Worm (Caenorhabditis elegans): ENCODE data around the gene C17C3.1.

- TF ChIP-seq nhr-11 (tag; optimal IDR thresholded peaks at IDR 0.05), result no peak
- no peak for TF ChIP-seq pqm-1 (tag; optimal IDR thresholded peaks at IDR 0.05)
- no peak for TF ChIP-seq dve-1 (tag; optimal IDR thresholded peaks at IDR 0.05)
- no peak for TF ChIP-seq fkh-10 (GFP tag; optimal IDR thresholded peaks at IDR 0.05)
- no peak for TF ChIP-seq unc-55 (GFP tag; optimal IDR thresholded peaks at IDR 0.05)
- TF ChIP-seq ama-1 (optimal IDR thresholded peaks at IDR 0.05), result no peak
- no peak for TF ChIP-seq pros-1 (tag; optimal IDR thresholded peaks at IDR 0.05)
- TF ChIP-seq dmd-4 (tag; optimal IDR thresholded peaks at IDR 0.05; ENCODE audit: borderline replicate concordance), result no peak
- no peak for TF ChIP-seq pha-2 (tag; optimal IDR thresholded peaks at IDR 0.05)
- TF ChIP-seq elt-2 (tag; optimal IDR thresholded peaks at IDR 0.05), result no peak
- no peak for TF ChIP-seq elt-4 (tag; optimal IDR thresholded peaks at IDR 0.05)
These were observed 47.7 kb upstream of the C17C3.1 start, which contains the start of gene ZK177.11 for ce11 chrII:5522637-5523036.

Measured in whole organism, late embryonic.